Worm (Caenorhabditis elegans) whole organism, L4 larva: ENCODE data around the gene B0416.11.

Experiments used
- ceh-20 ChIP-seq: fragments of 200-800 bp; sonication (Bioruptor generic); IDR thresholded peaks from 2 replicates; pipeline ENCODE4 v1.3.6; 2022; ENCODE audit warnings: missing genetic modification reagents, missing genetic modification characterization, missing compliant biosample characterization
- ceh-32 ChIP-seq: sonication (generic microtip); optimal IDR thresholded peaks from 2 replicates; lab custom pipeline; 2016; ENCODE audit warnings: mild to moderate bottlenecking, missing genetic modification characterization, missing compliant biosample characterization; ENCODE audit not compliant: poor library complexity
- dmd-9 ChIP-seq: fragments of 200-800 bp; sonication (Bioruptor generic); IDR thresholded peaks from 2 replicates; pipeline ENCODE4 v1.3.6; 2022; ENCODE audit warnings: missing genetic modification reagents, missing genetic modification characterization, missing compliant biosample characterization
- dve-1 ChIP-seq: sonication (generic microtip); optimal IDR thresholded peaks from 2 replicates; lab custom pipeline; 2017; ENCODE audit warnings: antibody characterized with exemption, mild to moderate bottlenecking, missing genetic modification characterization, missing compliant biosample characterization; ENCODE audit not compliant: insufficient read depth
- egl-27 ChIP-seq: sonication (generic microtip); optimal IDR thresholded peaks from 3 replicates; lab custom pipeline; 2017; ENCODE audit warnings: missing biosample characterization, missing genetic modification reagents, missing genetic modification characterization
- hmg-1.1 ChIP-seq: fragments of 200-800 bp; sonication (Bioruptor generic); IDR thresholded peaks from 2 replicates; pipeline ENCODE4 v1.3.6; 2022; ENCODE audit warnings: missing genetic modification reagents, missing genetic modification characterization, missing compliant biosample characterization
- lin-15B ChIP-seq: fragments of 150-350 bp; sonication (generic microtip); optimal IDR thresholded peaks from 3 replicates; lab custom pipeline; 2014; ENCODE audit warnings: missing biosample characterization, missing genetic modification characterization
- nhr-237 ChIP-seq: sonication (generic microtip); optimal IDR thresholded peaks from 2 replicates; lab custom pipeline; 2017; ENCODE audit warnings: missing biosample characterization, missing genetic modification characterization
- nhr-6 ChIP-seq: fragments of 150-350 bp; optimal IDR thresholded peaks from 2 replicates; lab custom pipeline; 2014; ENCODE audit warnings: missing biosample characterization, missing genetic modification characterization
- nhr-76 ChIP-seq: fragments of 150-350 bp; optimal IDR thresholded peaks from 2 replicates; lab custom pipeline; 2014; ENCODE audit warnings: missing biosample characterization, missing genetic modification characterization
- pha-4 ChIP-seq, 2 experiments: fragments of 150-350 bp in 1 of 2; fragments of 200-800 bp in 1 of 2; sonication (Bioruptor generic) in 1 of 2; IDR thresholded peaks in 1 of 2; optimal IDR thresholded peaks in 1 of 2; 2 replicates each; pipeline versions ENCODE4 v1.3.6 to Lab custom; 2014 to 2022; ENCODE audit warnings: missing genetic modification characterization in 2 of 2, missing genetic modification reagents in 2 of 2, missing biosample characterization in 1 of 2, missing compliant biosample characterization in 1 of 2
- unc-62 ChIP-seq, 3 experiments: fragments of 150-350 bp in 1 of 3; sonication (generic microtip); optimal IDR thresholded peaks in 2 of 3; peaks in 1 of 3; 1 replicate in 1 of 3; 2 replicates in 2 of 3; lab custom pipeline; 2014 to 2017; ENCODE audit warnings: missing biosample characterization in 3 of 3, missing genetic modification characterization in 3 of 3, missing genetic modification reagents in 3 of 3, missing genotype in 1 of 3
- ztf-11 ChIP-seq: fragments of 150-350 bp; optimal IDR thresholded peaks from 2 replicates; lab custom pipeline; 2014; ENCODE audit warnings: missing biosample characterization, missing genetic modification characterization

DNA sequence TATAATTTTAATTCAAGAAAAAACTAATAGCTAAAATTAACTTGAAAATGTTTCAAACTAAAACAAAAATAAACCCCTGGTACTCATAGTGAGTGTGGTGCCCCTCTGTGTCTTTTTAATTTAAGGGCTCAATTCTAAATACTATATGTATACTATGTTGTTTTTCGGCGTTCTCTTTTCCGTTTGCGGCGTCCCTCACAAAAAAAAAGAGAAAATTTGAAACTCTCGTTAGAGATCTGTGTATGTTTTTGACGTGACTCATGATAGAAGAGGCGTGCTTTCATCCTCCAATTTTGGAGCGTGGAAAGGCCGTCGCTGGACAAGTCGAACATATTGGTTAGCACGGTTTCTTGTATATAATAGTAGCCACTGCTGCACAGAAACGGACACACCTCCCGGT, 31.4 kb downstream of the B0416.11 start, which contains the start of gene pes-8:
- no peak for TF ChIP-seq ztf-11 (tag; lab: Kevin White, UChicago)
- no peak for TF ChIP-seq dmd-9 (GFP tag; lab: Robert Waterston, UW)
- no peak for TF ChIP-seq unc-62 (GFP tag; optimal IDR thresholded peaks at IDR 0.05 in 1 of 2; lab: Kevin White, UChicago)
- no peak for TF ChIP-seq unc-62 (tag; optimal IDR thresholded peaks at IDR 0.05; lab: Kevin White, UChicago)
- no peak for TF ChIP-seq ceh-32 (tag; lab: Kevin White, UChicago)
- TF ChIP-seq nhr-237 (tag; lab: Kevin White, UChicago) = no peak
- TF ChIP-seq pha-4 (GFP tag; IDR thresholded peaks at IDR 0.05; lab: Robert Waterston, UW) = no peak
- no peak for TF ChIP-seq pha-4 (tag; optimal IDR thresholded peaks at IDR 0.05; lab: Kevin White, UChicago)
- TF ChIP-seq nhr-76 (tag; lab: Kevin White, UChicago) = no peak
- TF ChIP-seq nhr-6 = no peak
- TF ChIP-seq dve-1 (tag; lab: Kevin White, UChicago) = no peak
- TF ChIP-seq hmg-1.1 = no peak
- TF ChIP-seq lin-15B (tag; lab: Kevin White, UChicago) = no peak
- TF ChIP-seq egl-27 = no peak
- no peak for TF ChIP-seq ceh-20 (GFP tag; lab: Robert Waterston, UW)
